Fruit fly (Drosophila melanogaster) whole organism: Measurements from ENCODE around the gene CG4960.

Experiments used
- CG8478 ChIP-seq: fragments of >200 bp; optimal IDR thresholded peaks from 2 replicates; lab custom pipeline; 2018; ENCODE audit warnings: inconsistent platforms
- Dll ChIP-seq: fragments of >200 bp; optimal IDR thresholded peaks from 2 replicates; lab custom pipeline; 2017
- EcR ChIP-seq, 2 experiments: fragments of >200 bp; optimal IDR thresholded peaks; 2 replicates each; lab custom pipeline; 2017; ENCODE audit warnings: missing biosample characterization in 2 of 2, missing genetic modification characterization in 2 of 2, missing genetic modification reagents in 2 of 2
- pan ChIP-seq: fragments of >200 bp; optimal IDR thresholded peaks from 2 replicates; lab custom pipeline; 2017
- psq ChIP-seq: fragments of >200 bp; optimal IDR thresholded peaks from 2 replicates; lab custom pipeline; 2017
- usp ChIP-seq: fragments of >200 bp; optimal IDR thresholded peaks from 2 replicates; lab custom pipeline; 2017; ENCODE audit warnings: missing biosample characterization, missing genetic modification characterization, mixed read lengths

- TF ChIP-seq CG8478 (lab: Kevin White, UChicago) (no peak), psq (lab: Kevin White, UChicago) (no peak), usp (no peak), Dll (lab: Kevin White, UChicago) (no peak), EcR (GFP tag; optimal IDR thresholded peaks at IDR 0.05; lab: Kevin White, UChicago) (no peak), pan (lab: Kevin White, UChicago) (no peak)
Observed at dm6 chr3R:25791807-25792206, 4.7 kb upstream of the CG4960 start.
